Worm (Caenorhabditis elegans) whole organism, young adult: ENCODE measurements around the gene cwn-1.
A peak's percentile ranks its signal among the peaks of the same experiment; 100 is the strongest.

Source experiments
- B0035.1 ChIP-seq: sonication (generic microtip); optimal IDR thresholded peaks from 2 replicates; lab custom pipeline; 2016; ENCODE audit warnings: missing genetic modification characterization, mild to moderate bottlenecking, missing compliant biosample characterization, missing genotype, missing genetic modification reagents
- D2030.7 ChIP-seq: fragments of 200-800 bp; sonication (Bioruptor generic); IDR thresholded peaks from 2 replicates; pipeline ENCODE4 v1.3.6; 2022; ENCODE audit warnings: missing genetic modification reagents, missing genetic modification characterization, missing compliant biosample characterization
- F10E7.11 ChIP-seq: sonication (generic microtip); optimal IDR thresholded peaks from 2 replicates; lab custom pipeline; 2017; ENCODE audit warnings: mild to moderate bottlenecking, missing genetic modification characterization, moderate library complexity, missing compliant biosample characterization
- F23B12.7 ChIP-seq: sonication (generic microtip); optimal IDR thresholded peaks from 2 replicates; lab custom pipeline; 2017; ENCODE audit warnings: missing genetic modification characterization, mild to moderate bottlenecking, missing compliant biosample characterization, antibody characterized with exemption, moderate library complexity; ENCODE audit not compliant: insufficient read depth
- F37B4.10 ChIP-seq: fragments of 200-800 bp; sonication (Bioruptor generic); IDR thresholded peaks from 2 replicates; pipeline ENCODE4 v1.3.6; 2022; ENCODE audit warnings: missing genetic modification characterization, missing compliant biosample characterization
- F55B11.4 ChIP-seq: sonication (generic microtip); optimal IDR thresholded peaks from 2 replicates; lab custom pipeline; 2016; ENCODE audit warnings: missing compliant biosample characterization, missing genetic modification characterization, borderline replicate concordance; ENCODE audit not compliant: insufficient read depth
- F57A8.1 ChIP-seq: fragments of 200-800 bp; sonication (Bioruptor generic); optimal IDR thresholded peaks from 2 replicates; lab custom pipeline; 2018; ENCODE audit warnings: mild to moderate bottlenecking, missing genetic modification characterization, moderate library complexity, missing compliant biosample characterization
- K11D2.4 ChIP-seq: fragments of 200-800 bp; sonication (Bioruptor generic); IDR thresholded peaks from 2 replicates; pipeline ENCODE4 v1.3.6; 2022; ENCODE audit warnings: missing genetic modification reagents, missing genetic modification characterization, missing compliant biosample characterization
- K12H6.12 ChIP-seq: fragments of 200-800 bp; sonication (Bioruptor generic); optimal IDR thresholded peaks from 2 replicates; lab custom pipeline; 2018; ENCODE audit warnings: mild to moderate bottlenecking, missing genetic modification characterization, missing compliant biosample characterization
- Y67H2A.10 ChIP-seq: fragments of 200-800 bp; sonication (Bioruptor generic); conservative IDR thresholded peaks from 2 replicates; pipeline ENCODE4 v1.3.6; 2022; ENCODE audit warnings: missing genetic modification reagents, missing genetic modification characterization, missing compliant biosample characterization
- ZK185.1 ChIP-seq: sonication (generic microtip); optimal IDR thresholded peaks from 2 replicates; lab custom pipeline; 2016; ENCODE audit warnings: mild to moderate bottlenecking, missing genetic modification characterization, missing compliant biosample characterization; ENCODE audit not compliant: poor library complexity, severe bottlenecking
- ama-1 ChIP-seq, 3 experiments: fragments of 150-350 bp in 1 of 3; sonication (generic microtip) in 2 of 3; optimal IDR thresholded peaks; 2 replicates each; lab custom pipeline; 2014 to 2018; ENCODE audit warnings: missing biosample characterization in 2 of 3, missing genetic modification characterization in 2 of 3, missing genetic modification reagents in 2 of 3
- aptf-3 ChIP-seq: fragments of 200-800 bp; sonication (Bioruptor generic); IDR thresholded peaks from 2 replicates; pipeline ENCODE4 v1.3.6; 2022; ENCODE audit warnings: missing genetic modification characterization, missing compliant biosample characterization
- athp-1 ChIP-seq: sonication (generic microtip); optimal IDR thresholded peaks from 2 replicates; lab custom pipeline; 2017; ENCODE audit warnings: mild to moderate bottlenecking, missing genetic modification characterization, missing compliant biosample characterization
- bed-1 ChIP-seq: fragments of 200-800 bp; sonication (Bioruptor generic); IDR thresholded peaks from 2 replicates; pipeline ENCODE4 v1.3.6; 2022; ENCODE audit warnings: missing genetic modification reagents, missing genetic modification characterization, missing compliant biosample characterization
- cebp-2 ChIP-seq: fragments of 200-800 bp; sonication (Bioruptor generic); IDR thresholded peaks from 2 replicates; pipeline ENCODE4 v1.3.6; 2022; ENCODE audit warnings: missing genetic modification characterization, missing compliant biosample characterization
- ceh-100 ChIP-seq: fragments of 200-800 bp; sonication (Bioruptor generic); IDR thresholded peaks from 2 replicates; pipeline ENCODE4 v1.3.6; 2022; ENCODE audit warnings: missing genetic modification reagents, missing genetic modification characterization, missing compliant biosample characterization
- ceh-40 ChIP-seq: fragments of 200-800 bp; sonication (Bioruptor generic); IDR thresholded peaks from 2 replicates; pipeline ENCODE4 v1.3.6; 2022; ENCODE audit warnings: missing genetic modification characterization, missing compliant biosample characterization
- ceh-58 ChIP-seq: fragments of 200-800 bp; sonication (Bioruptor generic); IDR thresholded peaks from 2 replicates; pipeline ENCODE4 v1.3.6; 2022; ENCODE audit warnings: missing genetic modification characterization, missing compliant biosample characterization
- die-1 ChIP-seq: sonication (generic microtip); optimal IDR thresholded peaks from 2 replicates; lab custom pipeline; 2016; ENCODE audit warnings: missing genotype, mild to moderate bottlenecking, missing genetic modification characterization, missing compliant biosample characterization
- dpff-1 ChIP-seq: sonication (generic microtip); optimal IDR thresholded peaks from 2 replicates; lab custom pipeline; 2017; ENCODE audit warnings: mild to moderate bottlenecking, missing genetic modification characterization, missing compliant biosample characterization
- egl-18 ChIP-seq: fragments of 200-800 bp; sonication (Bioruptor generic); IDR thresholded peaks from 2 replicates; pipeline ENCODE4 v1.3.6; 2022; ENCODE audit warnings: missing genetic modification reagents, missing genetic modification characterization, missing compliant biosample characterization
- egl-44 ChIP-seq: fragments of 200-800 bp; sonication (Bioruptor generic); IDR thresholded peaks from 2 replicates; pipeline ENCODE4 v1.3.6; 2022; ENCODE audit warnings: missing genetic modification reagents, missing genetic modification characterization, missing compliant biosample characterization
- ekl-4 ChIP-seq: fragments of 200-800 bp; sonication (Bioruptor generic); IDR thresholded peaks from 2 replicates; pipeline ENCODE4 v1.3.6; 2022; ENCODE audit warnings: missing genetic modification reagents, missing genetic modification characterization, missing compliant biosample characterization
- gei-17 ChIP-seq: fragments of 200-800 bp; sonication (Bioruptor generic); optimal IDR thresholded peaks from 2 replicates; lab custom pipeline; 2018; ENCODE audit warnings: mild to moderate bottlenecking, missing genetic modification characterization, missing compliant biosample characterization
- hlh-12 ChIP-seq: sonication (generic microtip); optimal IDR thresholded peaks from 2 replicates; lab custom pipeline; 2016; ENCODE audit warnings: missing genetic modification characterization, missing compliant biosample characterization
- let-526 ChIP-seq: fragments of 200-800 bp; sonication (Bioruptor generic); IDR thresholded peaks from 2 replicates; pipeline ENCODE4 v1.3.6; 2022; ENCODE audit warnings: missing genetic modification reagents, missing genetic modification characterization, missing compliant biosample characterization
- lin-35 ChIP-seq, 3 experiments: fragments of 150-350 bp in 2 of 3; sonication (generic microtip) in 1 of 3; optimal IDR thresholded peaks; 2 replicates each; lab custom pipeline; 2014 to 2018; ENCODE audit warnings: missing biosample characterization in 3 of 3, missing genetic modification characterization in 3 of 3, missing genetic modification reagents in 3 of 3
- lin-40 ChIP-seq: sonication (generic microtip); optimal IDR thresholded peaks from 2 replicates; lab custom pipeline; 2016; ENCODE audit warnings: missing genetic modification characterization, mild to moderate bottlenecking, missing compliant biosample characterization, missing genotype, missing genetic modification reagents
- lin-54 ChIP-seq: fragments of 200-800 bp; sonication (Bioruptor generic); optimal IDR thresholded peaks from 2 replicates; lab custom pipeline; 2018; ENCODE audit warnings: mild to moderate bottlenecking, missing genetic modification characterization, missing compliant biosample characterization
- lir-1 ChIP-seq: fragments of 200-800 bp; sonication (Bioruptor generic); conservative IDR thresholded peaks from 2 replicates; pipeline ENCODE4 v1.3.6; 2022; ENCODE audit warnings: missing genetic modification reagents, missing genetic modification characterization, missing compliant biosample characterization
- lsl-1 ChIP-seq: fragments of 200-800 bp; sonication (Bioruptor generic); optimal IDR thresholded peaks from 2 replicates; lab custom pipeline; 2018; ENCODE audit warnings: mild to moderate bottlenecking, missing genetic modification characterization, moderate library complexity, missing compliant biosample characterization
- madf-3 ChIP-seq: fragments of 200-800 bp; sonication (Bioruptor generic); IDR thresholded peaks from 2 replicates; pipeline ENCODE4 v1.3.6; 2022; ENCODE audit warnings: missing genetic modification reagents, missing genetic modification characterization, missing compliant biosample characterization
- mcd-1 ChIP-seq: fragments of 200-800 bp; sonication (Bioruptor generic); IDR thresholded peaks from 2 replicates; pipeline ENCODE4 v1.3.6; 2022; ENCODE audit warnings: missing genetic modification reagents, missing genetic modification characterization, missing compliant biosample characterization
- mes-4 ChIP-seq: sonication (generic microtip); optimal IDR thresholded peaks from 2 replicates; lab custom pipeline; 2016; ENCODE audit warnings: missing genotype, missing genetic modification characterization, missing compliant biosample characterization
- mxl-1 ChIP-seq: sonication (generic microtip); optimal IDR thresholded peaks from 2 replicates; lab custom pipeline; 2016; ENCODE audit warnings: missing genetic modification characterization, missing compliant biosample characterization
- nfya-2 ChIP-seq: fragments of 200-800 bp; sonication (Bioruptor generic); IDR thresholded peaks from 2 replicates; pipeline ENCODE4 v1.3.6; 2022; ENCODE audit warnings: missing genetic modification reagents, missing genetic modification characterization, missing compliant biosample characterization
- nhr-120 ChIP-seq: fragments of 200-800 bp; sonication (Bioruptor generic); IDR thresholded peaks from 2 replicates; pipeline ENCODE4 v1.3.6; 2022; ENCODE audit warnings: missing genetic modification characterization, missing compliant biosample characterization
- nhr-179 ChIP-seq: sonication (generic microtip); optimal IDR thresholded peaks from 2 replicates; lab custom pipeline; 2016; ENCODE audit warnings: mild to moderate bottlenecking, missing genetic modification characterization, missing compliant biosample characterization
- rec-8 ChIP-seq, 2 experiments: sonication (generic microtip); optimal IDR thresholded peaks; 2 replicates each; lab custom pipeline; 2016; ENCODE audit warnings: mild to moderate bottlenecking in 2 of 2, missing genetic modification characterization in 2 of 2, missing genetic modification reagents in 2 of 2, missing genotype in 2 of 2, missing biosample characterization in 1 of 2, missing compliant biosample characterization in 1 of 2, moderate library complexity in 1 of 2
- sdz-38 ChIP-seq: sonication (generic microtip); optimal IDR thresholded peaks from 2 replicates; lab custom pipeline; 2016; ENCODE audit warnings: missing genotype, missing genetic modification characterization, missing compliant biosample characterization
- tbx-9 ChIP-seq: sonication (generic microtip); optimal IDR thresholded peaks from 2 replicates; lab custom pipeline; 2016; ENCODE audit warnings: borderline replicate concordance, missing genetic modification characterization, inconsistent platforms, missing compliant biosample characterization
- tlf-1 ChIP-seq: fragments of 200-800 bp; sonication (Bioruptor generic); optimal IDR thresholded peaks from 2 replicates; lab custom pipeline; 2018; ENCODE audit warnings: mild to moderate bottlenecking, missing genetic modification characterization, missing compliant biosample characterization
- zfh-2 ChIP-seq: fragments of 200-800 bp; sonication (Bioruptor generic); conservative IDR thresholded peaks from 2 replicates; pipeline ENCODE4 v1.3.6; 2022; ENCODE audit warnings: missing genetic modification reagents, missing genetic modification characterization, missing compliant biosample characterization
- zim-3 ChIP-seq: sonication (generic microtip); optimal IDR thresholded peaks from 2 replicates; lab custom pipeline; 2017; ENCODE audit warnings: mild to moderate bottlenecking, missing genetic modification characterization, moderate library complexity, missing compliant biosample characterization
- ztf-25 ChIP-seq: fragments of 200-800 bp; sonication (Bioruptor generic); IDR thresholded peaks from 2 replicates; pipeline ENCODE4 v1.3.6; 2022; ENCODE audit warnings: missing genetic modification reagents, missing genetic modification characterization, missing compliant biosample characterization
- ztf-28 ChIP-seq: fragments of 200-800 bp; sonication (Bioruptor generic); IDR thresholded peaks from 2 replicates; pipeline ENCODE4 v1.3.6; 2022; ENCODE audit warnings: missing genetic modification reagents, missing genetic modification characterization, missing compliant biosample characterization
- ztf-3 ChIP-seq: fragments of 200-800 bp; sonication (Bioruptor generic); optimal IDR thresholded peaks from 2 replicates; lab custom pipeline; 2018; ENCODE audit warnings: mild to moderate bottlenecking, missing genetic modification characterization, missing compliant biosample characterization
- ztf-6 ChIP-seq: fragments of 200-800 bp; sonication (Bioruptor generic); IDR thresholded peaks from 2 replicates; pipeline ENCODE4 v1.3.6; 2022; ENCODE audit warnings: missing genetic modification reagents, missing genetic modification characterization, missing compliant biosample characterization

Gene cwn-1

ce11 chrII:155904-156303 is 22.5 kb upstream of the cwn-1 start, which contains the start of gene mrpl-28 (continued):
- TF ChIP-seq mcd-1 (GFP tag; lab: Robert Waterston, UW) (peak; percentile 99), aptf-3 (GFP tag; lab: Robert Waterston, UW) (no peak), ceh-40 (GFP tag; lab: Robert Waterston, UW) (no peak), F57A8.1 (no peak), lin-54 (GFP tag; lab: Kevin White, UChicago) (peak; percentile 87), F23B12.7 (tag; lab: Kevin White, UChicago) (peak; percentile 38), ceh-100 (GFP tag; lab: Robert Waterston, UW) (peak; percentile 76), D2030.7 (peak; percentile 90), zfh-2 (GFP tag; lab: Robert Waterston, UW) (no peak), zim-3 (tag; lab: Kevin White, UChicago) (peak; percentile 56), ztf-28 (GFP tag; lab: Robert Waterston, UW) (no peak), K12H6.12 (peak; percentile 20), cebp-2 (no peak), F10E7.11 (tag; lab: Kevin White, UChicago) (no peak), dpff-1 (no peak), F37B4.10 (no peak), ztf-6 (GFP tag; lab: Robert Waterston, UW) (no peak), nfya-2 (GFP tag; lab: Robert Waterston, UW) (no peak), lin-40 (tag; lab: Kevin White, UChicago) (peak; percentile 93), die-1 (tag; lab: Kevin White, UChicago) (no peak), Y67H2A.10 (0 out of 2 replicates have a peak, but pooled peaks have one; percentile 15), bed-1 (GFP tag; lab: Robert Waterston, UW) (no peak), lir-1 (peak; percentile 80), K11D2.4 (peak; percentile 79), ceh-58 (GFP tag; lab: Robert Waterston, UW) (no peak), let-526 (GFP tag; lab: Robert Waterston, UW) (no peak), athp-1 (tag; lab: Kevin White, UChicago) (peak; percentile 80), sdz-38 (tag; lab: Kevin White, UChicago) (no peak), lsl-1 (GFP tag; lab: Kevin White, UChicago) (peak; percentile 58), F55B11.4 (tag; lab: Kevin White, UChicago) (no peak), mes-4 (tag; lab: Kevin White, UChicago) (no peak), lin-35 (GFP tag; optimal IDR thresholded peaks at IDR 0.05; lab: Kevin White, UChicago) (peak in 2 of 3 experiments; percentile 57 to 90), tlf-1 (peak; percentile 69), egl-44 (GFP tag; lab: Robert Waterston, UW) (no peak), nhr-120 (no peak), hlh-12 (no peak), ztf-3 (no peak), B0035.1 (tag; lab: Kevin White, UChicago) (no peak), ztf-25 (GFP tag; lab: Robert Waterston, UW) (no peak), gei-17 (GFP tag; lab: Kevin White, UChicago) (peak; percentile 32), rec-8 (tag; optimal IDR thresholded peaks at IDR 0.05; lab: Kevin White, UChicago) (no peak), ama-1 (optimal IDR thresholded peaks at IDR 0.05; lab: Kevin White, UChicago) (no peak), ama-1 (GFP tag; optimal IDR thresholded peaks at IDR 0.05; lab: Kevin White, UChicago) (no peak), ekl-4 (GFP tag; lab: Robert Waterston, UW) (peak; percentile 92), ZK185.1 (peak; percentile 41), mxl-1 (no peak), nhr-179 (tag; lab: Kevin White, UChicago) (no peak), egl-18 (no peak), tbx-9 (tag; lab: Kevin White, UChicago) (no peak), madf-3 (GFP tag; lab: Robert Waterston, UW) (no peak)
